Worm (Caenorhabditis elegans) whole organism, early embryonic: ENCODE measurements around the gene glb-34.

Source experiments
- B0310.2 ChIP-seq: sonication (generic microtip); optimal IDR thresholded peaks from 2 replicates; lab custom pipeline; 2016; ENCODE audit warnings: mild to moderate bottlenecking, missing genetic modification characterization, missing compliant biosample characterization
- F13C5.2 ChIP-seq: sonication (generic microtip); optimal IDR thresholded peaks from 2 replicates; lab custom pipeline; 2017; ENCODE audit warnings: mild to moderate bottlenecking, missing genetic modification characterization, inconsistent platforms, missing compliant biosample characterization
- aly-1 ChIP-seq: sonication (generic microtip); optimal IDR thresholded peaks from 2 replicates; lab custom pipeline; 2016; ENCODE audit warnings: missing genetic modification characterization, missing compliant biosample characterization
- ama-1 ChIP-seq: fragments of 150-350 bp; optimal IDR thresholded peaks from 2 replicates; lab custom pipeline; 2014
- ceh-13 ChIP-seq: fragments of 200-800 bp; sonication (Bioruptor generic); optimal IDR thresholded peaks from 2 replicates; lab custom pipeline; 2018; ENCODE audit warnings: mild to moderate bottlenecking, missing genetic modification characterization, missing compliant biosample characterization
- ceh-36 ChIP-seq: sonication (generic microtip); optimal IDR thresholded peaks from 2 replicates; lab custom pipeline; 2016; ENCODE audit warnings: missing genetic modification characterization, inconsistent platforms, missing compliant biosample characterization
- ets-7 ChIP-seq: sonication (generic microtip); optimal IDR thresholded peaks from 2 replicates; lab custom pipeline; 2016; ENCODE audit warnings: missing genotype, missing genetic modification characterization, missing compliant biosample characterization
- flt-1 ChIP-seq: fragments of 200-800 bp; sonication (Bioruptor generic); IDR thresholded peaks from 2 replicates; pipeline ENCODE4 v1.3.6; 2022; ENCODE audit warnings: missing genetic modification characterization, missing compliant biosample characterization
- hmbx-1 ChIP-seq: sonication (generic microtip); optimal IDR thresholded peaks from 2 replicates; lab custom pipeline; 2016; ENCODE audit warnings: mild to moderate bottlenecking, missing genetic modification characterization, missing compliant biosample characterization
- hmg-4 ChIP-seq: fragments of 200-800 bp; sonication (Bioruptor generic); optimal IDR thresholded peaks from 2 replicates; lab custom pipeline; 2018; ENCODE audit warnings: mild to moderate bottlenecking, missing genetic modification characterization, missing compliant biosample characterization
- hnd-1 ChIP-seq: sonication (generic microtip); optimal IDR thresholded peaks from 2 replicates; lab custom pipeline; 2016; ENCODE audit warnings: missing genetic modification characterization, missing compliant biosample characterization
- pes-1 ChIP-seq: fragments of 200-800 bp; sonication (Bioruptor generic); IDR thresholded peaks from 2 replicates; pipeline ENCODE4 v1.3.6; 2022; ENCODE audit warnings: missing genetic modification reagents, missing genetic modification characterization, missing compliant biosample characterization
- scrt-1 ChIP-seq: fragments of 200-800 bp; sonication (Bioruptor generic); IDR thresholded peaks from 2 replicates; pipeline ENCODE4 v1.3.6; 2022; ENCODE audit warnings: missing genetic modification characterization, missing compliant biosample characterization
- sea-1 ChIP-seq: fragments of 200-800 bp; sonication (Bioruptor generic); conservative IDR thresholded peaks from 2 replicates; pipeline ENCODE4 v1.3.6; 2022; ENCODE audit warnings: missing genetic modification characterization, missing compliant biosample characterization
- tbx-11 ChIP-seq: fragments of 200-800 bp; sonication (Bioruptor generic); IDR thresholded peaks from 2 replicates; pipeline ENCODE4 v1.3.6; 2022; ENCODE audit warnings: missing genetic modification characterization, missing compliant biosample characterization
- tbx-37 ChIP-seq: fragments of 200-800 bp; sonication (Bioruptor generic); conservative IDR thresholded peaks from 2 replicates; pipeline ENCODE4 v1.3.6; 2022; ENCODE audit warnings: missing genetic modification reagents, missing genetic modification characterization, missing compliant biosample characterization
- tra-4 ChIP-seq: sonication (generic microtip); optimal IDR thresholded peaks from 2 replicates; lab custom pipeline; 2017; ENCODE audit warnings: missing genetic modification characterization, missing compliant biosample characterization

Gene glb-34

DNA sequence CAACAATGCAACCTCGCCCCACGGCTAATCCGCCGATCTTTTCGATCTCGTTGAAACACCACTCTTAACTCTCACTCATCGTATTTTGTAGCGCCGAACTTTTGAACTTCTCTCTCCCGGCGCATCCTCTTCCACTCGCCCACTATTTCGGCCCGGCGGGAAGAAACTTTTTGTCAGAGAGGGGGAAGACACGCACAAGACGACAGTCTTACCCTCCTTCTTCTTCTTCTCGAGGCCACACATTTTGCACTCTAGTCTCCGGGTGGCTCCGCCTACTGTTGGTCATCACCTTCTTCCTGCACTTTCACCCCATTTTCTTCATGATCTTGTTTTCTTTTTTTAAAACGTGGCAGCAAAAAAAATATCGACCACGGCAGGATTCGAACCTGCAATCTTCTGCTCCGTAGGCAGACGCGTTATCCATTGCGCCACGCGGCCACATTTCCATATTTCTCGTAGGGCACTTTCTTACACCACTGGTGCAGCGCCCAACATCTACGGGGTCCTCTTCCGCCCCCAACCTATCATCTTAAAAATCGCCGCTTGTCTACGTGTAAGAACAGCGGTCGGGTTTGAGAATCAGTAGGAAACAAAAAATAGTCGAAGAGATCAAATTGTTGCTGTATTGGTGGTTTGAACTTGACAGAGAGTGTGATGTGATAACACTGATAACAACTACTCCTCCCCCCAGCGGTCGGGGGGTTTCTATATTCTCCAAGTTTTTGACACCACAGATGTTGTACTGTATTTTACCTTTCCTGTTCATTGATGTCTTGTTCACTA lies 38.6 kb upstream of the glb-34 start:
- TF ChIP-seq scrt-1 (GFP tag; lab: Robert Waterston, UW) (no peak), tbx-37 (no peak), pes-1 (peak; percentile 18; the same call in 1 of the 2 replicates)

DNA sequence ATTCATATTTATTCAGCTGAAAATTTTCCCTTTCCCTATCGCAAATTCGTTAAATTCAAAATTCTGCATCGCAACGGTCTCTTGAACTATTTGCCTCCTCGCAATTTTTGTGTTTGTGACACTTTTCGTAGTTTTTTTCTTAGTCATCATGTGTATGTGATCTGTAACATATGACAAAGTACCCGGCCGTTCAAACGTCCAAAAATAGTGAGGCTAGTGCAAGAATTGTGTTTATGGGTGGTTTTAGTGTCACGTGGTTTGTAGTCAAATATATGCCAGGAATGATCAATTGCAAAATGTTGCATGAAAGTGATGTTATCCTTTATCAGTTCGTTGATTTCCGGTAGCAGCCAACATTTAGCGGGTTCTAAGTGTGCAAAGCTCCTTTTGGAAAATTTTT lies 37.3 kb upstream of the glb-34 start:
- TF ChIP-seq sea-1 (GFP tag; lab: Robert Waterston, UW) (no peak), tra-4 (tag; lab: Kevin White, UChicago) (no peak), ceh-13 (GFP tag; lab: Kevin White, UChicago) (no peak), ets-7 (tag; lab: Kevin White, UChicago) (no peak), hmbx-1 (tag; lab: Kevin White, UChicago) (no peak), hmg-4 (GFP tag; lab: Kevin White, UChicago) (no peak), flt-1 (GFP tag; lab: Robert Waterston, UW) (no peak), scrt-1 (GFP tag; lab: Robert Waterston, UW) (no peak), aly-1 (no peak), F13C5.2 (tag; lab: Kevin White, UChicago) (no peak)

DNA sequence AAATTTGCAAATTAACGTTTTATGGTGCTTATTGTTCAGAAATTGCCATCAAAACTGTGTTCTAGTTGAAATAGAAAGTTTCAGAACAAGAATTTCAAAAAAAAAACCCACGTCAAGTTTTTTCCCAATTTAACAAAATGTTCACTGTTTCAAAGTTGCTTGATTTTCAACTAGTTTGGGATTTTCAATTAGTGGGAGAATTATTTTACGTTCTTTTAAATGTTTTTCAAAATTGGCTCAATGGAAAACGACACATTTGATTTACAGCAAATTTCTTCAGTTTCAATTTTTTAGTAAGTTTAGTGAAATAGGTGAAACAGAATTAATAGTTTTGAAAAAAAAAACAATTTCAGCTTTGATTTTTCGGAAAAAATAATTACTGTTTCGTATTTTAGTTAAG lies 36.1 kb upstream of the glb-34 start:
- TF ChIP-seq tbx-11 (GFP tag; lab: Robert Waterston, UW) (no peak), ceh-36 (no peak), B0310.2 (no peak), scrt-1 (GFP tag; lab: Robert Waterston, UW) (no peak)

DNA sequence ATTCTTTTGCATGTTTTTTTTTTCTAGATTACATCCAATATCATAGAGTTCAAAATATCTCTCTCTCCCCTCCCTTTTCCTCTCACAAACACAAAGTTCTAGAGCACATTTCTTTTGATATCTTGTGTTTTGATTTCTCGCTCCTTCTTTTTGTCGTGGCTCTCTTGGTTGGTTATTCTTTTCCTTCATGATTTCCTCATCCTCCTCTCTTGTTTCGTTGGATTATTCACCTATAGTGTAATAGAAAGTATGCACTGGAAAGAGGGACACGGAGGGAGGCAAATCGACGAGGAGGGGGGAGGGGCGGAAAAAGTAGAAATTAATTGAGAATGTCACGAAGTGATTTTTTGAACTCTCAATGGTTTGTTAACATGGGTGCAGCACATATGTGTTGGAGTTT lies 34.0 kb upstream of the glb-34 start:
- TF ChIP-seq aly-1: no peak

DNA sequence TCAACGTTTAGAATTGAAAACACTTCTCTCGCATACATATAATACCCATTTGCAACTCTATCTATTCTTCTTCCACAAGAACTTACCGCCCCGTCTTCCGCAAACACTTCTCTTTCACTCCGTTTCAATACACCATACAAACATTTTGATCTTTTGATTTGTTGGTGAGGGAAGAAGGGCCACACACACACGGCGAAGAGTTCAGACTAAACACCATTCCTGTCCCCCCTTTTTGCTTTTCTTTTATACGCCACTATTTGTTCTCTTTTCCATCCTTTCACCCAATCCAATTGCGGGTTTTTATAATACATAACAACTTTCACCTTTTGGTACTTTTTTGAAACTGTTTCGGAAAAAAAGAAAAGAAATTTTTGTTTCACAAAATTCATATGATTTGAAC lies 32.6 kb upstream of the glb-34 start:
- TF ChIP-seq F13C5.2 (tag; lab: Kevin White, UChicago) (no peak), ets-7 (tag; lab: Kevin White, UChicago) (no peak), pes-1 (no peak), tbx-11 (GFP tag; lab: Robert Waterston, UW) (no peak), tbx-37 (no peak), aly-1 (no peak), ama-1 (lab: Kevin White, UChicago) (no peak), tra-4 (tag; lab: Kevin White, UChicago) (no peak), scrt-1 (GFP tag; lab: Robert Waterston, UW) (no peak), hnd-1 (tag; lab: Kevin White, UChicago) (no peak), B0310.2 (no peak), ceh-13 (GFP tag; lab: Kevin White, UChicago) (no peak), hmg-4 (GFP tag; lab: Kevin White, UChicago) (no peak), flt-1 (GFP tag; lab: Robert Waterston, UW) (no peak), sea-1 (GFP tag; lab: Robert Waterston, UW) (no peak), ceh-36 (no peak), hmbx-1 (tag; lab: Kevin White, UChicago) (no peak)

DNA sequence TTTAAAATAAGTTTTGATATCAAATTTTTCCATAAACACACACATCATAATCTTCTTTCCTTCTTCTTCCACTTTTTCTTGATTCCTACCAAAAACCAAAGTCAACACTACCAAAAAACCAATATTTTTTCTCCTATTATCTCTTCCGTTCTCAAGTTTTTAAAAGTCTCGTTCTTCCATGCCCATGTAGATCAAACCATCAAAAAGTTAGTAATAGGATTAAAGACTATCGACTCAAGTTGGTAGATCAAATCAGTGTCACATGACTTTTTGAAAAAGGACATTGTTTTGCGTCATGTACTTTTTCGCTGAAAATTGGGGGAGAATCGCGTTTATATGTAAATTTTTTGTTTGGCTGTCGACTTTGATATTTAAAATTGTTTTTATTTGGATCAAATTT lies 30.5 kb upstream of the glb-34 start:
- TF ChIP-seq ceh-13 (GFP tag; lab: Kevin White, UChicago): no peak
- TF ChIP-seq ets-7 (tag; lab: Kevin White, UChicago): no peak
- TF ChIP-seq flt-1 (GFP tag; lab: Robert Waterston, UW): no peak
- TF ChIP-seq tra-4 (tag; lab: Kevin White, UChicago): no peak
- no peak for TF ChIP-seq B0310.2
- TF ChIP-seq hnd-1 (tag; lab: Kevin White, UChicago): no peak
- TF ChIP-seq sea-1 (GFP tag; lab: Robert Waterston, UW): no peak
- no peak for TF ChIP-seq scrt-1 (GFP tag; lab: Robert Waterston, UW)
- no peak for TF ChIP-seq tbx-11 (GFP tag; lab: Robert Waterston, UW)
- no peak for TF ChIP-seq aly-1
- TF ChIP-seq hmbx-1 (tag; lab: Kevin White, UChicago): no peak
- no peak for TF ChIP-seq ama-1 (lab: Kevin White, UChicago)
- TF ChIP-seq ceh-36: no peak
- TF ChIP-seq pes-1: no peak
- TF ChIP-seq tbx-37: no peak
- no peak for TF ChIP-seq hmg-4 (GFP tag; lab: Kevin White, UChicago)

DNA sequence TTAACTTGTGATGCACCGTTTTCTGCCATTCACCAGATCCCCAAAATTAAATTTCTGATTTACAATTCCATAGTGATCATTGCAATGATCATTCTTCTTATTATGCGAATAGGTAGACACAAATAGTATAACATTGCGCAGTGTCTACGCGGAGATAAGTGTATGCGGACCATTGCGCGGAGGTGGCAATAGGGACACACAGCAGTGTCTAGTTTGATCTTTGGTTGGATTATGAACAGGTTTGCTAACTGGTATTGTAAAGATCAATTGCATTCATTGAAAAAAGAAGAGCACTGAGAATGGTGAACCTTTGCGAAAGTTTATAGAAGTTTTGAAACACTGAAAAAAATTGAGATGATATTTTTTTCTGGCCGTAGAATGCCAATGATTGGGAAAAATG lies 26.8 kb upstream of the glb-34 start:
- no peak for TF ChIP-seq tbx-11 (GFP tag; lab: Robert Waterston, UW)
- TF ChIP-seq hmg-4 (GFP tag; lab: Kevin White, UChicago): no peak
- TF ChIP-seq tbx-37: no peak
- TF ChIP-seq sea-1 (GFP tag; lab: Robert Waterston, UW): no peak
- TF ChIP-seq ets-7 (tag; lab: Kevin White, UChicago): no peak
- no peak for TF ChIP-seq ceh-36
- no peak for TF ChIP-seq tra-4 (tag; lab: Kevin White, UChicago)
- no peak for TF ChIP-seq ama-1 (lab: Kevin White, UChicago)
- TF ChIP-seq B0310.2: no peak
- TF ChIP-seq flt-1 (GFP tag; lab: Robert Waterston, UW): no peak
- TF ChIP-seq aly-1: no peak
- no peak for TF ChIP-seq hnd-1 (tag; lab: Kevin White, UChicago)
- TF ChIP-seq F13C5.2 (tag; lab: Kevin White, UChicago): no peak
- TF ChIP-seq pes-1: no peak
- TF ChIP-seq scrt-1 (GFP tag; lab: Robert Waterston, UW): no peak
- TF ChIP-seq ceh-13 (GFP tag; lab: Kevin White, UChicago): no peak
- TF ChIP-seq hmbx-1 (tag; lab: Kevin White, UChicago): no peak

DNA sequence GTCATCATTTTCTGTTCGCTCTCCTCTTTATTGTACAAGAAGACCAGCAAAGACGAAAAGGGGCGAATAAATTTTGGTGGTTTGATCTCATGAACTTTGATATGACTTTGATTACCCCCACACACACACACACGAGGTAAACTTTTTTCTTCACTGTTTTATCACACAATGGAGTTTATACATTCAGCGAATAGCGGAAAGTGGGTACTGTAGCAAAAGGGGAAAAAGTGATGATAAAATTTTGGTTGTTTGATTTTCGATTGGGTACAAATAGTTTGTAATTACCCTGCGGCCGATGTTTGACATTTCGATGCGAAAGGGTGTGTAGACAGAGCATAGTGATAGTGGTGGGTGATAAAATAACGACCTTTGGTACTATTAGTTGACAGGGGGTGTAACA lies 21.7 kb upstream of the glb-34 start:
- no peak for TF ChIP-seq tbx-37
- TF ChIP-seq ets-7 (tag; lab: Kevin White, UChicago): no peak
- TF ChIP-seq tra-4 (tag; lab: Kevin White, UChicago): no peak
- TF ChIP-seq ama-1 (lab: Kevin White, UChicago): no peak
- no peak for TF ChIP-seq scrt-1 (GFP tag; lab: Robert Waterston, UW)
- no peak for TF ChIP-seq F13C5.2 (tag; lab: Kevin White, UChicago)
- TF ChIP-seq tbx-11 (GFP tag; lab: Robert Waterston, UW): no peak
- TF ChIP-seq hnd-1 (tag; lab: Kevin White, UChicago): no peak
